Fruit fly (Drosophila melanogaster) Kc167 (cell line): Measurements from ENCODE around the gene CtsF.

Source experiments
- Myc ChIP-seq: fragments of >200 bp; optimal IDR thresholded peaks from 2 replicates; lab custom pipeline; 2017; ENCODE audit warnings: missing external identifiers
- Sin3A ChIP-seq: fragments of >200 bp; optimal IDR thresholded peaks from 2 replicates; lab custom pipeline; 2018; ENCODE audit warnings: missing external identifiers
- insv ChIP-seq: fragments of >200 bp; optimal IDR thresholded peaks from 3 replicates; lab custom pipeline; 2018; ENCODE audit warnings: missing external identifiers
- psq ChIP-seq: fragments of >200 bp; optimal IDR thresholded peaks from 2 replicates; lab custom pipeline; 2017; ENCODE audit warnings: missing external identifiers
- ttk ChIP-seq: sonication (Bioruptor generic); optimal IDR thresholded peaks from 2 replicates; lab custom pipeline; 2017; ENCODE audit warnings: missing external identifiers

- TF ChIP-seq psq (no peak), Myc (lab: Kevin White, UChicago) (no peak), ttk (lab: Kevin White, UChicago) (no peak), Sin3A (lab: Kevin White, UChicago) (no peak), insv (lab: Kevin White, UChicago) (no peak)
Measured at dm6 chr3R:5215334-5216307, 35.9 kb downstream of the CtsF start.
